Fruit fly (Drosophila melanogaster) whole organism, embryonic: ENCODE data around the gene SmydA-2.

Source experiments
- CG11398 ChIP-seq: fragments of 200-800 bp; sonication (Bioruptor generic); optimal IDR thresholded peaks from 2 replicates; lab custom pipeline; 2016; ENCODE audit warnings: missing biosample characterization, missing genetic modification characterization
- D19B ChIP-seq: fragments of 200-800 bp; sonication (Bioruptor generic); optimal IDR thresholded peaks from 2 replicates; lab custom pipeline; 2017; ENCODE audit warnings: missing biosample characterization, mild to moderate bottlenecking, missing genetic modification characterization
- Hr78 ChIP-seq, 2 experiments: fragments of 200-800 bp in 1 of 2; fragments of >200 bp in 1 of 2; sonication (Bioruptor generic) in 1 of 2; optimal IDR thresholded peaks; 2 replicates each; lab custom pipeline; 2017 to 2019; ENCODE audit warnings: missing biosample characterization in 2 of 2, missing genetic modification characterization in 2 of 2, mild to moderate bottlenecking in 1 of 2, moderate library complexity in 1 of 2
- Mad ChIP-seq: fragments of 200-800 bp; sonication (Bioruptor generic); optimal IDR thresholded peaks from 2 replicates; lab custom pipeline; 2016; ENCODE audit warnings: missing biosample characterization, missing genetic modification characterization
- Scr ChIP-seq: fragments of 200-800 bp; sonication (Bioruptor generic); IDR thresholded peaks from 2 replicates; pipeline ENCODE4 v1.3.6; 2022; ENCODE audit warnings: missing biosample characterization, missing genetic modification characterization; ENCODE audit not compliant: partially characterized antibody
- crp ChIP-seq, 2 experiments: fragments of 200-800 bp; sonication (Bioruptor generic); optimal IDR thresholded peaks; 2 replicates in 1 of 2; 3 replicates in 1 of 2; lab custom pipeline; 2017; ENCODE audit warnings: missing biosample characterization in 2 of 2, missing genetic modification characterization in 2 of 2, mild to moderate bottlenecking in 1 of 2, moderate library complexity in 1 of 2
- kah ChIP-seq: fragments of 200-800 bp; sonication (Bioruptor generic); optimal IDR thresholded peaks from 2 replicates; lab custom pipeline; 2018; ENCODE audit warnings: missing biosample characterization, mild to moderate bottlenecking, missing genetic modification characterization
- shn ChIP-seq: fragments of 200-800 bp; sonication (Bioruptor generic); optimal IDR thresholded peaks from 3 replicates; lab custom pipeline; 2016; ENCODE audit warnings: missing biosample characterization, missing genetic modification characterization
- zf30C ChIP-seq: fragments of 200-800 bp; sonication (Bioruptor generic); optimal IDR thresholded peaks from 3 replicates; lab custom pipeline; 2018; ENCODE audit warnings: missing biosample characterization, mild to moderate bottlenecking, missing genetic modification characterization

dm6 chr3L:19042501-19042900, 39.4 kb upstream of the SmydA-2 start:
- TF ChIP-seq Hr78 (GFP tag; optimal IDR thresholded peaks at IDR 0.05; lab: Kevin White, UChicago) (peak in 1 of 2 experiments; percentile 79), crp (GFP tag; optimal IDR thresholded peaks at IDR 0.05; lab: Kevin White, UChicago) (peak in 1 of 2 experiments; percentile 43), shn (GFP tag; lab: Kevin White, UChicago) (no peak), Scr (no peak), kah (peak; percentile 58), Mad (GFP tag; lab: Kevin White, UChicago) (peak; percentile 38), zf30C (GFP tag; lab: Kevin White, UChicago) (peak; percentile 97), CG11398 (GFP tag; lab: Kevin White, UChicago) (no peak), D19B (no peak)
